Worm (Caenorhabditis elegans) whole organism, midembryonic: Measurements from ENCODE around the gene cpg-8.

ENCODE experiments used
- T22C8.4 ChIP-seq: fragments of 200-800 bp; sonication (Bioruptor generic); IDR thresholded peaks from 2 replicates; pipeline ENCODE4 v1.3.6; 2022; ENCODE audit warnings: missing genetic modification characterization, missing compliant biosample characterization
- cog-1 ChIP-seq: sonication (generic microtip); optimal IDR thresholded peaks from 2 replicates; lab custom pipeline; 2016; ENCODE audit warnings: missing genetic modification characterization, missing compliant biosample characterization
- flt-1 ChIP-seq: fragments of 200-800 bp; sonication (Bioruptor generic); IDR thresholded peaks from 2 replicates; pipeline ENCODE4 v1.3.6; 2022; ENCODE audit warnings: missing genetic modification characterization, missing compliant biosample characterization
- med-1 ChIP-seq: sonication (generic microtip); optimal IDR thresholded peaks from 2 replicates; lab custom pipeline; 2017; ENCODE audit warnings: missing genetic modification characterization, mild to moderate bottlenecking, missing compliant biosample characterization, antibody characterized with exemption, missing genetic modification reagents; ENCODE audit not compliant: insufficient read depth
- tab-1 ChIP-seq: fragments of 200-800 bp; sonication (Bioruptor generic); IDR thresholded peaks from 2 replicates; pipeline ENCODE4 v1.3.6; 2022; ENCODE audit warnings: missing genetic modification characterization, missing compliant biosample characterization
- ztf-29 ChIP-seq: fragments of 200-800 bp; sonication (Bioruptor generic); IDR thresholded peaks from 2 replicates; pipeline ENCODE4 v1.3.6; 2022; ENCODE audit warnings: missing genetic modification reagents, missing genetic modification characterization, missing compliant biosample characterization

ce11 chrV:4689234-4689633, 3.0 kb downstream of the cpg-8 start, which contains the start of gene K03B4.1:
- TF ChIP-seq flt-1 (no peak), tab-1 (GFP tag; lab: Robert Waterston, UW) (no peak), ztf-29 (GFP tag; lab: Robert Waterston, UW) (no peak), T22C8.4 (GFP tag; lab: Robert Waterston, UW) (no peak), cog-1 (tag; lab: Kevin White, UChicago) (no peak), med-1 (GFP tag; lab: Kevin White, UChicago) (no peak)
